Fruit fly (Drosophila melanogaster): Measurements from ENCODE around the gene CG43844.

The CG43844 gene

dm6 chr3R:21937075-21937950 is 48.0 kb downstream of the CG43844 start (continued):
- TF ChIP-seq CG11560 (tag; IDR thresholded peaks at IDR 0.05) (no peak), BEAF-32 (GFP tag; optimal IDR thresholded peaks at IDR 0.05) (no peak), CG17361 (GFP tag; IDR thresholded peaks at IDR 0.05) (peak; percentile 43; the same call in 1 of the 3 replicates), dati (GFP tag; IDR thresholded peaks at IDR 0.05) (no peak), fd102C (GFP tag; optimal IDR thresholded peaks at IDR 0.05) (no peak), caup (GFP tag; optimal IDR thresholded peaks at IDR 0.05; ENCODE audit: severe bottlenecking) (no peak), Fer2 (tag; optimal IDR thresholded peaks at IDR 0.05) (no peak), Ravus (GFP tag; IDR thresholded peaks at IDR 0.05) (no peak), CG4730 (GFP tag; IDR thresholded peaks at IDR 0.05) (no peak), CG31441 (GFP tag; IDR thresholded peaks at IDR 0.05) (peak; percentile 46), chinmo (GFP tag; IDR thresholded peaks at IDR 0.05; ENCODE audit: partially characterized antibody) (no peak), Med (GFP tag) (no peak), TFAM (GFP tag; optimal IDR thresholded peaks at IDR 0.05) (no peak), E2f2 (GFP tag; IDR thresholded peaks at IDR 0.05) (no peak), gt (GFP tag; IDR thresholded peaks at IDR 0.05) (no peak), pan (optimal IDR thresholded peaks at IDR 0.05) (no peak), pan (GFP tag; optimal IDR thresholded peaks at IDR 0.05 in 1 of 2, IDR thresholded peaks at IDR 0.05 in 1 of 2) (peak in 1 of 2 experiments; percentile 44), HLHmδ (GFP tag; optimal IDR thresholded peaks at IDR 0.05) (no peak), CG12391 (tag; optimal IDR thresholded peaks at IDR 0.05) (no peak), Vsx1 (GFP tag; optimal IDR thresholded peaks at IDR 0.05) (no peak), CG13894 (tag; optimal IDR thresholded peaks at IDR 0.05) (no peak), Fer3 (tag; optimal IDR thresholded peaks at IDR 0.05) (no peak), tin (GFP tag; optimal IDR thresholded peaks at IDR 0.05) (peak; percentile 11), CG1792 (GFP tag; optimal IDR thresholded peaks at IDR 0.05) (no peak), Hey (tag; optimal IDR thresholded peaks at IDR 0.05) (no peak), CG6854 (GFP tag; optimal IDR thresholded peaks at IDR 0.05) (no peak), grn (GFP tag; optimal IDR thresholded peaks at IDR 0.05) (no peak), CG13123 (GFP tag; optimal IDR thresholded peaks at IDR 0.05) (no peak), MBD-R2 (GFP tag; IDR thresholded peaks at IDR 0.05) (no peak), yki (optimal IDR thresholded peaks at IDR 0.05) (no peak), cad (GFP tag; optimal IDR thresholded peaks at IDR 0.05) (no peak), CG8388 (GFP tag; optimal IDR thresholded peaks at IDR 0.05) (no peak), CG10267 (tag; optimal IDR thresholded peaks at IDR 0.05) (peak; percentile 10), CkIIα-i1 (GFP tag; IDR thresholded peaks at IDR 0.05) (no peak), fd64A (GFP tag; optimal IDR thresholded peaks at IDR 0.05) (no peak), nom (GFP tag; optimal IDR thresholded peaks at IDR 0.05) (peak; percentile 96), sna (GFP tag; IDR thresholded peaks at IDR 0.05; ENCODE audit: partially characterized antibody) (no peak), CG2120 (GFP tag; optimal IDR thresholded peaks at IDR 0.05) (no peak), Ssrp (tag; optimal IDR thresholded peaks at IDR 0.05) (peak; percentile 15)

DNA sequence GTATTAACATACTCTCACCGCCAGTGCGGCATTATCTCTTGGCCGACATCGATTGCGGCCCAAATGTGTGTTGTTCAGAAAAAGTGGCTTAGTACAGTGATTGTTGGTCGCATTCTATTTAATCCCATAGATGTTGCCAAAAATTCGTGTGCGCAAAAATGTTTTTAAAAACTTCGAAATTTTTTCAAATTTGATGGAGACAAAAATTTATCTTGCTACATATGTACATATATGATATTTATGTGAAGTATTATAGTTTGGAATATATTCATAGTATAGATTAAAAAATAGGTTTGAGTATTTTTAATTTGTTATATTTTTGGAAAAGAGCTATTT is 48.6 kb downstream of the CG43844 start:
- no peak for TF ChIP-seq ken (GFP tag; IDR thresholded peaks at IDR 0.05)
- TF ChIP-seq ap (GFP tag; IDR thresholded peaks at IDR 0.05) = no peak
- no peak for TF ChIP-seq lola (GFP tag; optimal IDR thresholded peaks at IDR 0.05)
- no peak for TF ChIP-seq tna (GFP tag; IDR thresholded peaks at IDR 0.05; ENCODE audit: partially characterized antibody)
- TF ChIP-seq bowl (GFP tag; IDR thresholded peaks at IDR 0.05) = no peak
- no peak for TF ChIP-seq gfzf (GFP tag; optimal IDR thresholded peaks at IDR 0.05)
- no peak for TF ChIP-seq ssp (GFP tag; IDR thresholded peaks at IDR 0.05)
- TF ChIP-seq gt (GFP tag; IDR thresholded peaks at IDR 0.05) = no peak
- no peak for TF ChIP-seq Xbp1 (GFP tag; optimal IDR thresholded peaks at IDR 0.05)
- TF ChIP-seq CG5180 (GFP tag; optimal IDR thresholded peaks at IDR 0.05) = no peak
- peak; percentile 45 for TF ChIP-seq D19A (tag; optimal IDR thresholded peaks at IDR 0.05)
- no peak for TF ChIP-seq CG7556 (GFP tag; optimal IDR thresholded peaks at IDR 0.05)
- TF ChIP-seq bigmax (GFP tag; optimal IDR thresholded peaks at IDR 0.05) = no peak
- TF ChIP-seq dpn (GFP tag; optimal IDR thresholded peaks at IDR 0.05) = no peak

Measured in whole organism, embryonic.